Fruit fly (Drosophila melanogaster): ENCODE data around the gene CG17751.

The CG17751 gene

DNA sequence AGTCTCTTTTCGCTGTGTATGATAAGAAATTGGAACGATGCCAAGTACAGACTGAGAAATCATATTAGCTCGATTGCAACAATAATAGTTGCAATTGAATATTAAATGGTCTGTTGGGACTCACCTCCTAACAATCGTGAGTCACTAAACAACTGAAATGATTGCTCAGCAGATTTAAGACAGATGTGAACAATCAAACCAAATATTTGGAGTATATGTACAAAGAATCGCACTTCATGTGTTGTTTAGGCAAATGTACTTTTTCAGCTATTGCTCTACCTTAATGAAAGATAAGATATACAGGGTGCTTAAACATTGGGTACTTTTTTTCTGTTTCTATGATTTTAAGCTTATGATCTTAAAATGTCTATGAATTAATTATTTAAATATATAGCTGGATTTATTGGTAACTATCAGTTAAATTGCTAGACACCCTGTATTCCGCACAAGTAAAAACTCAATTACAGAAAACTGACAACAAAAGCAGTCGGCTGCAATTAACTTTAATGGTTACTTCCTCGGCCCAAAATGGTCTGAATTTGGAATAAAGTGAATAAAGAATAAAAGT lies 34.5 kb downstream of the CG17751 start (continued):
- TF ChIP-seq Myb (GFP tag; optimal IDR thresholded peaks at IDR 0.05), result peak; percentile 34
- TF ChIP-seq CG12104 (GFP tag; optimal IDR thresholded peaks at IDR 0.05), result peak; percentile 83
- peak; percentile 91 for TF ChIP-seq Drgx (GFP tag; IDR thresholded peaks at IDR 0.05)
- TF ChIP-seq CG9609 (GFP tag; optimal IDR thresholded peaks at IDR 0.05), result peak; percentile 18
- peak; percentile 44 for TF ChIP-seq nom (GFP tag; optimal IDR thresholded peaks at IDR 0.05)
- TF ChIP-seq Hr78 (GFP tag; optimal IDR thresholded peaks at IDR 0.05), result peak in 1 of 2 experiments; percentile 50
- TF ChIP-seq ATbp (GFP tag; optimal IDR thresholded peaks at IDR 0.05), result peak; percentile 84
- TF ChIP-seq CG5180 (GFP tag; optimal IDR thresholded peaks at IDR 0.05), result peak; percentile 73
- peak; percentile 87 for TF ChIP-seq phol (tag; optimal IDR thresholded peaks at IDR 0.05)
- TF ChIP-seq jumu (GFP tag; optimal IDR thresholded peaks at IDR 0.05), result peak; percentile 31
- TF ChIP-seq Hr3 (GFP tag; optimal IDR thresholded peaks at IDR 0.05), result peak; percentile 68
- peak; percentile 90 for TF ChIP-seq CG12391 (tag; optimal IDR thresholded peaks at IDR 0.05)
- TF ChIP-seq CG2120 (GFP tag; optimal IDR thresholded peaks at IDR 0.05), result peak; percentile 78
- peak; percentile 82 for TF ChIP-seq CG7556 (GFP tag; optimal IDR thresholded peaks at IDR 0.05)
- no peak for TF ChIP-seq Scr (GFP tag; IDR thresholded peaks at IDR 0.05; ENCODE audit: partially characterized antibody)
- no peak for TF ChIP-seq usp (GFP tag; optimal IDR thresholded peaks at IDR 0.05)
- peak; percentile 66 for TF ChIP-seq CG10654 (GFP tag; optimal IDR thresholded peaks at IDR 0.05)
- peak; percentile 79 for TF ChIP-seq CG14710 (tag; optimal IDR thresholded peaks at IDR 0.05)
- TF ChIP-seq gsb-n (tag; optimal IDR thresholded peaks at IDR 0.05), result peak; percentile 84
- no peak for TF ChIP-seq Dll (GFP tag; IDR thresholded peaks at IDR 0.05; ENCODE audit: partially characterized antibody)
- TF ChIP-seq Adf1 (GFP tag; IDR thresholded peaks at IDR 0.05), result 0 out of 2 replicates have a peak, but pooled peaks have one; percentile 11
- peak; percentile 85 for TF ChIP-seq run (tag; optimal IDR thresholded peaks at IDR 0.05)
- peak; percentile 42; the same call in 2 of the 4 replicates for TF ChIP-seq Gug (GFP tag; IDR thresholded peaks at IDR 0.05)
- peak; percentile 88 for TF ChIP-seq Sox100B (GFP tag; optimal IDR thresholded peaks at IDR 0.05)
- peak; percentile 73 for TF ChIP-seq org-1 (GFP tag; optimal IDR thresholded peaks at IDR 0.05)
- TF ChIP-seq CG31365 (tag; optimal IDR thresholded peaks at IDR 0.05), result peak; percentile 65
- peak; percentile 81 for TF ChIP-seq onecut (GFP tag; IDR thresholded peaks at IDR 0.05)
- peak; percentile 50 for TF ChIP-seq fd64A (GFP tag; optimal IDR thresholded peaks at IDR 0.05)
- no peak for TF ChIP-seq hb (GFP tag; IDR thresholded peaks at IDR 0.05; ENCODE audit: partially characterized antibody)
- peak; percentile 40 for TF ChIP-seq zfh2 (GFP tag; optimal IDR thresholded peaks at IDR 0.05)
- TF ChIP-seq mirr (GFP tag; optimal IDR thresholded peaks at IDR 0.05), result peak; percentile 66
- TF ChIP-seq CG9876 (GFP tag; optimal IDR thresholded peaks at IDR 0.05), result no peak
- TF ChIP-seq tin (GFP tag; optimal IDR thresholded peaks at IDR 0.05), result peak; percentile 75
- TF ChIP-seq fd3F (GFP tag; optimal IDR thresholded peaks at IDR 0.05), result peak; percentile 86
- TF ChIP-seq CG14667 (GFP tag; IDR thresholded peaks at IDR 0.05), result peak; percentile 63; the same call in 1 of the 2 replicates
- peak; percentile 90 for TF ChIP-seq zfh1 (GFP tag; IDR thresholded peaks at IDR 0.05)
- TF ChIP-seq CG9932 (GFP tag; IDR thresholded peaks at IDR 0.05), result peak; percentile 76
- no peak for TF ChIP-seq dm (GFP tag; optimal IDR thresholded peaks at IDR 0.05)
- TF ChIP-seq CG15601 (tag; optimal IDR thresholded peaks at IDR 0.05), result peak; percentile 86
- TF ChIP-seq bcd (GFP tag; optimal IDR thresholded peaks at IDR 0.05), result peak; percentile 76
- TF ChIP-seq CG10366 (GFP tag; IDR thresholded peaks at IDR 0.05), result peak; percentile 95
- peak; percentile 90 for TF ChIP-seq grau (tag; optimal IDR thresholded peaks at IDR 0.05)
- TF ChIP-seq CG9437 (GFP tag; optimal IDR thresholded peaks at IDR 0.05), result peak; percentile 68
- TF ChIP-seq CG16815 (GFP tag; optimal IDR thresholded peaks at IDR 0.05), result peak; percentile 56
- no peak for TF ChIP-seq ato (GFP tag; IDR thresholded peaks at IDR 0.05; ENCODE audit: partially characterized antibody)
- peak; percentile 80 for TF ChIP-seq CG30403 (GFP tag; optimal IDR thresholded peaks at IDR 0.05)
- peak; percentile 89 for TF ChIP-seq Oli (tag; optimal IDR thresholded peaks at IDR 0.05)
- peak; percentile 61; the same call in 1 of the 2 replicates for TF ChIP-seq CG10321 (GFP tag; IDR thresholded peaks at IDR 0.05)
- peak; percentile 85 for TF ChIP-seq kah (GFP tag; optimal IDR thresholded peaks at IDR 0.05)
